Fruit fly (Drosophila melanogaster): ENCODE measurements around the gene CG16717.

Gene CG16717

dm6 chr3L:9690798-9691475, 11.9 kb downstream of the CG16717 start:
- TF ChIP-seq CG8478 (optimal IDR thresholded peaks at IDR 0.05), result no peak
- TF ChIP-seq CTCF (optimal IDR thresholded peaks at IDR 0.05), result no peak

- no peak for TF ChIP-seq CG8478 (optimal IDR thresholded peaks at IDR 0.05)
- no peak for TF ChIP-seq CTCF (optimal IDR thresholded peaks at IDR 0.05)
Observed at dm6 chr3L:9691476-9691826, 12.4 kb downstream of the CG16717 start.

dm6 chr3L:9692234-9692891, 13.4 kb downstream of the CG16717 start:
- no peak for TF ChIP-seq CTCF (optimal IDR thresholded peaks at IDR 0.05)
- no peak for TF ChIP-seq CG8478 (optimal IDR thresholded peaks at IDR 0.05)

- TF ChIP-seq CG8478 (optimal IDR thresholded peaks at IDR 0.05) (no peak), CTCF (optimal IDR thresholded peaks at IDR 0.05) (no peak)
Observed at dm6 chr3L:9692892-9693551, 14.0 kb downstream of the CG16717 start.

- TF ChIP-seq CTCF (optimal IDR thresholded peaks at IDR 0.05), result no peak
- TF ChIP-seq CG8478 (optimal IDR thresholded peaks at IDR 0.05), result no peak
Observed at dm6 chr3L:9693552-9694133, 14.6 kb downstream of the CG16717 start.

- TF ChIP-seq CG8478 (optimal IDR thresholded peaks at IDR 0.05) (no peak), CTCF (optimal IDR thresholded peaks at IDR 0.05) (no peak)
Observed at dm6 chr3L:9694169-9694866, 15.3 kb downstream of the CG16717 start.

dm6 chr3L:9694867-9695236, 15.9 kb downstream of the CG16717 start:
- no peak for TF ChIP-seq CG8478 (optimal IDR thresholded peaks at IDR 0.05)
- no peak for TF ChIP-seq CTCF (optimal IDR thresholded peaks at IDR 0.05)

- TF ChIP-seq CTCF (optimal IDR thresholded peaks at IDR 0.05) (no peak), CG8478 (optimal IDR thresholded peaks at IDR 0.05) (no peak)
Observed at dm6 chr3L:9695242-9695641, 16.2 kb downstream of the CG16717 start.

- no peak for TF ChIP-seq CG8478 (optimal IDR thresholded peaks at IDR 0.05)
- TF ChIP-seq CTCF (optimal IDR thresholded peaks at IDR 0.05), result no peak
Observed at dm6 chr3L:9695647-9696046, 16.6 kb downstream of the CG16717 start.

dm6 chr3L:9696650-9697526, 17.9 kb downstream of the CG16717 start, which contains the start of gene Prps:
Prps (minus strand) TSS chr3L:9696700.
- TF ChIP-seq CG8478 (optimal IDR thresholded peaks at IDR 0.05) (no peak), CTCF (optimal IDR thresholded peaks at IDR 0.05) (no peak)

dm6 chr3L:9697527-9697883, 18.5 kb downstream of the CG16717 start:
- TF ChIP-seq CTCF (optimal IDR thresholded peaks at IDR 0.05) (no peak), CG8478 (optimal IDR thresholded peaks at IDR 0.05) (no peak)

dm6 chr3L:9698193-9698642, 19.2 kb downstream of the CG16717 start, which contains the start of gene Ubc4:
Ubc4 (plus strand) TSS chr3L:9698336.
- no peak for TF ChIP-seq CTCF (optimal IDR thresholded peaks at IDR 0.05)
- no peak for TF ChIP-seq CG8478 (optimal IDR thresholded peaks at IDR 0.05)

dm6 chr3L:9703495-9703894, 24.5 kb downstream of the CG16717 start, which contains the start of gene CG6761:
CG6761 (minus strand) TSS chr3L:9703595.
- no peak for TF ChIP-seq CTCF (optimal IDR thresholded peaks at IDR 0.05)
- no peak for TF ChIP-seq CG8478 (optimal IDR thresholded peaks at IDR 0.05)

- no peak for TF ChIP-seq CTCF (optimal IDR thresholded peaks at IDR 0.05)
- TF ChIP-seq CG8478 (optimal IDR thresholded peaks at IDR 0.05), result no peak
Observed at dm6 chr3L:9704162-9704748, 25.3 kb downstream of the CG16717 start, which contains the start of gene CG16711. CG16711 (plus strand) TSS chr3L:9704331.

Data from S2 (cell line).